Worm (Caenorhabditis elegans): Measurements from ENCODE around the gene fmi-1.

DNA sequence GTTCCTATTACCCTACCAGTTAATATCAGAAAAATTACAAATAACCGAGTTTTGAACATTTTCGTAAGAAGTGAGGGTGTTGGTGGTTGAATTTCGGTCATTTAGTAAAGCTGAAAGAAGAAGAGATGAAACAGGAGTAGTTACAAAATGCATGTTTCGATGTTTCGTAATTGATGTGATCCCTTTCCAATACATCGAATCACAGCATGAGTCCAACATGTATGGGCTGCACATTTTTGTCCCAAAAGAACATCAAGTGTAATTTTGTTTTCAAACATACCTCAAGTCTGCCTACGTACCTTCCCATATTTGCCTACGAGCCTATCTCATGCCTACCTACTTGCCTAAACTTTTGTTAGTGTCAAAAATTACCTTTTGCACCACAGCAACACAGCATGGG is 17.6 kb downstream of the fmi-1 start, which contains the start of gene W07G4.2:
- TF ChIP-seq nhr-11 (tag; optimal IDR thresholded peaks at IDR 0.05), result no peak
- no peak for TF ChIP-seq zag-1 (tag; optimal IDR thresholded peaks at IDR 0.05)
- TF ChIP-seq snpc-4 (tag; optimal IDR thresholded peaks at IDR 0.05), result no peak
- TF ChIP-seq ces-1 (GFP tag; optimal IDR thresholded peaks at IDR 0.05), result no peak
- TF ChIP-seq spr-1 (tag; optimal IDR thresholded peaks at IDR 0.05), result no peak
- TF ChIP-seq unc-62 (GFP tag; optimal IDR thresholded peaks at IDR 0.05 in 1 of 2), result no peak
- no peak for TF ChIP-seq unc-62 (tag; optimal IDR thresholded peaks at IDR 0.05)
- no peak for TF ChIP-seq dve-1 (tag; optimal IDR thresholded peaks at IDR 0.05; ENCODE audit: insufficient read depth)
- no peak for TF ChIP-seq pha-4 (GFP tag; IDR thresholded peaks at IDR 0.05)
- no peak for TF ChIP-seq pha-4 (tag; optimal IDR thresholded peaks at IDR 0.05)
